Fruit fly (Drosophila melanogaster): ENCODE data around the gene CG7101.

DNA sequence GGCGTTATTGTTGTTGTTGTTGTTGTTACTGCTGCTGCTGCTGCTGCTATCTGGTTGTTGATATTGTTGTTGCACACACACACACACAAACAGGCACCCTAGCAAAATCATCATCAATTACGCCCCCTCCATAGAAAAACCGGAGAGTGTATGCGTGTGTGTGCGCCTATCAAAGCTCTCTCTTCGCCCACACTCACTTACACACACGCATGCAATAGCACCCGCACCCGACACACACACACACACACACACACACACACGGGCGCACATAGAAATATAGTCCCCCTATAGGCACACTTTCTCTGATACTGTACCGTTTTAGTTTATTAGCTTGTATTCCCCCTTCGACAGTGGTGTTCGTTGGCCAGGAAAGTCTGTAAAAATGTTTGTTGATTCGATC, 16.0 kb upstream of the CG7101 start:
- TF ChIP-seq EcR (GFP tag; optimal IDR thresholded peaks at IDR 0.05), result no peak
- TF ChIP-seq CG8478 (optimal IDR thresholded peaks at IDR 0.05), result no peak

All from whole organism.